Worm (Caenorhabditis elegans) whole organism, young adult: ENCODE measurements around the gene F07F6.7.

Experiments used
- B0035.1 ChIP-seq: sonication (generic microtip); optimal IDR thresholded peaks from 2 replicates; lab custom pipeline; 2016; ENCODE audit warnings: missing genetic modification characterization, mild to moderate bottlenecking, missing compliant biosample characterization, missing genotype, missing genetic modification reagents
- F23B12.7 ChIP-seq: sonication (generic microtip); optimal IDR thresholded peaks from 2 replicates; lab custom pipeline; 2017; ENCODE audit warnings: missing genetic modification characterization, mild to moderate bottlenecking, missing compliant biosample characterization, antibody characterized with exemption, moderate library complexity; ENCODE audit not compliant: insufficient read depth
- F39B2.1 ChIP-seq: fragments of 200-800 bp; sonication (Bioruptor generic); IDR thresholded peaks from 2 replicates; pipeline ENCODE4 v1.3.6; 2022; ENCODE audit warnings: missing genetic modification reagents, missing genetic modification characterization, missing compliant biosample characterization
- F57A8.1 ChIP-seq: fragments of 200-800 bp; sonication (Bioruptor generic); optimal IDR thresholded peaks from 2 replicates; lab custom pipeline; 2018; ENCODE audit warnings: mild to moderate bottlenecking, missing genetic modification characterization, moderate library complexity, missing compliant biosample characterization
- Y53G8AR.9 ChIP-seq: fragments of 200-800 bp; sonication (Bioruptor generic); conservative IDR thresholded peaks from 2 replicates; pipeline ENCODE4 v1.3.6; 2022; ENCODE audit warnings: missing genetic modification reagents, missing genetic modification characterization, missing compliant biosample characterization
- Y56A3A.18 ChIP-seq: fragments of 200-800 bp; sonication (Bioruptor generic); IDR thresholded peaks from 2 replicates; pipeline ENCODE4 v1.3.6; 2022; ENCODE audit warnings: missing genetic modification reagents, missing genetic modification characterization, missing compliant biosample characterization
- Y79H2A.3 ChIP-seq: fragments of 200-800 bp; sonication (Bioruptor generic); conservative IDR thresholded peaks from 2 replicates; pipeline ENCODE4 v1.3.6; 2022; ENCODE audit warnings: missing genetic modification reagents, missing genetic modification characterization, missing compliant biosample characterization
- ZK185.1 ChIP-seq: sonication (generic microtip); optimal IDR thresholded peaks from 2 replicates; lab custom pipeline; 2016; ENCODE audit warnings: mild to moderate bottlenecking, missing genetic modification characterization, missing compliant biosample characterization; ENCODE audit not compliant: poor library complexity, severe bottlenecking
- ama-1 ChIP-seq, 3 experiments: fragments of 150-350 bp in 1 of 3; sonication (generic microtip) in 2 of 3; optimal IDR thresholded peaks; 2 replicates each; lab custom pipeline; 2014 to 2018; ENCODE audit warnings: missing biosample characterization in 2 of 3, missing genetic modification characterization in 2 of 3, missing genetic modification reagents in 2 of 3
- aptf-2 ChIP-seq: fragments of 200-800 bp; sonication (Bioruptor generic); conservative IDR thresholded peaks from 2 replicates; pipeline ENCODE4 v1.3.6; 2022; ENCODE audit warnings: missing genetic modification reagents, missing genetic modification characterization, missing compliant biosample characterization
- athp-1 ChIP-seq: sonication (generic microtip); optimal IDR thresholded peaks from 2 replicates; lab custom pipeline; 2017; ENCODE audit warnings: mild to moderate bottlenecking, missing genetic modification characterization, missing compliant biosample characterization
- cebp-1 ChIP-seq, 2 experiments: fragments of 200-800 bp in 1 of 2; sonication (Bioruptor generic) in 1 of 2; sonication (generic microtip) in 1 of 2; IDR thresholded peaks in 1 of 2; optimal IDR thresholded peaks in 1 of 2; 2 replicates each; pipeline versions ENCODE4 v1.3.6 to Lab custom; 2017 to 2022; ENCODE audit warnings: missing compliant biosample characterization in 2 of 2, missing genetic modification characterization in 2 of 2, mild to moderate bottlenecking in 1 of 2, missing genetic modification reagents in 1 of 2, moderate library complexity in 1 of 2
- ceh-100 ChIP-seq: fragments of 200-800 bp; sonication (Bioruptor generic); IDR thresholded peaks from 2 replicates; pipeline ENCODE4 v1.3.6; 2022; ENCODE audit warnings: missing genetic modification reagents, missing genetic modification characterization, missing compliant biosample characterization
- ceh-58 ChIP-seq: fragments of 200-800 bp; sonication (Bioruptor generic); IDR thresholded peaks from 2 replicates; pipeline ENCODE4 v1.3.6; 2022; ENCODE audit warnings: missing genetic modification characterization, missing compliant biosample characterization
- ceh-79 ChIP-seq: sonication (generic microtip); optimal IDR thresholded peaks from 2 replicates; lab custom pipeline; 2017; ENCODE audit warnings: mild to moderate bottlenecking, missing genetic modification characterization, missing compliant biosample characterization
- ceh-91 ChIP-seq: fragments of 200-800 bp; sonication (Bioruptor generic); IDR thresholded peaks from 2 replicates; pipeline ENCODE4 v1.3.6; 2022; ENCODE audit warnings: missing genetic modification reagents, missing genetic modification characterization, missing compliant biosample characterization
- die-1 ChIP-seq: sonication (generic microtip); optimal IDR thresholded peaks from 2 replicates; lab custom pipeline; 2016; ENCODE audit warnings: missing genotype, mild to moderate bottlenecking, missing genetic modification characterization, missing compliant biosample characterization
- dpff-1 ChIP-seq: sonication (generic microtip); optimal IDR thresholded peaks from 2 replicates; lab custom pipeline; 2017; ENCODE audit warnings: mild to moderate bottlenecking, missing genetic modification characterization, missing compliant biosample characterization
- efl-1 ChIP-seq: fragments of 150-350 bp; optimal IDR thresholded peaks from 2 replicates; lab custom pipeline; 2014; ENCODE audit warnings: missing biosample characterization, missing genetic modification reagents, missing genetic modification characterization
- egl-18 ChIP-seq: fragments of 200-800 bp; sonication (Bioruptor generic); IDR thresholded peaks from 2 replicates; pipeline ENCODE4 v1.3.6; 2022; ENCODE audit warnings: missing genetic modification reagents, missing genetic modification characterization, missing compliant biosample characterization
- egrh-3 ChIP-seq: fragments of 200-800 bp; sonication (Bioruptor generic); IDR thresholded peaks from 2 replicates; pipeline ENCODE4 v1.3.6; 2022; ENCODE audit warnings: missing genetic modification reagents, missing genetic modification characterization, missing compliant biosample characterization
- ekl-4 ChIP-seq: fragments of 200-800 bp; sonication (Bioruptor generic); IDR thresholded peaks from 2 replicates; pipeline ENCODE4 v1.3.6; 2022; ENCODE audit warnings: missing genetic modification reagents, missing genetic modification characterization, missing compliant biosample characterization
- hmg-1.2 ChIP-seq: fragments of 200-800 bp; sonication (Bioruptor generic); IDR thresholded peaks from 2 replicates; pipeline ENCODE4 v1.3.6; 2022; ENCODE audit warnings: missing genetic modification reagents, missing genetic modification characterization, missing compliant biosample characterization
- hmg-20 ChIP-seq: fragments of 200-800 bp; sonication (Bioruptor generic); IDR thresholded peaks from 2 replicates; pipeline ENCODE4 v1.3.6; 2022; ENCODE audit warnings: missing genetic modification reagents, missing genetic modification characterization, missing compliant biosample characterization
- hrde-1 ChIP-seq: sonication (generic microtip); optimal IDR thresholded peaks from 2 replicates; lab custom pipeline; 2016; ENCODE audit warnings: missing genetic modification characterization, mild to moderate bottlenecking, missing compliant biosample characterization, moderate library complexity, missing genotype, missing genetic modification reagents, borderline replicate concordance
- hsf-1 ChIP-seq: fragments of 200-800 bp; sonication (Bioruptor generic); IDR thresholded peaks from 2 replicates; pipeline ENCODE4 v1.3.6; 2022; ENCODE audit warnings: missing genetic modification reagents, missing genetic modification characterization, missing compliant biosample characterization
- let-526 ChIP-seq: fragments of 200-800 bp; sonication (Bioruptor generic); IDR thresholded peaks from 2 replicates; pipeline ENCODE4 v1.3.6; 2022; ENCODE audit warnings: missing genetic modification reagents, missing genetic modification characterization, missing compliant biosample characterization
- let-607 ChIP-seq, 2 experiments: fragments of 200-800 bp in 1 of 2; sonication (Bioruptor generic) in 1 of 2; sonication (generic microtip) in 1 of 2; optimal IDR thresholded peaks; 2 replicates each; lab custom pipeline; 2016 to 2018; ENCODE audit warnings: mild to moderate bottlenecking in 2 of 2, missing compliant biosample characterization in 2 of 2, missing genetic modification characterization in 2 of 2, moderate library complexity in 2 of 2, missing genotype in 1 of 2
- lin-35 ChIP-seq, 3 experiments: fragments of 150-350 bp in 2 of 3; sonication (generic microtip) in 1 of 3; optimal IDR thresholded peaks; 2 replicates each; lab custom pipeline; 2014 to 2018; ENCODE audit warnings: missing biosample characterization in 3 of 3, missing genetic modification characterization in 3 of 3, missing genetic modification reagents in 3 of 3
- lin-40 ChIP-seq: sonication (generic microtip); optimal IDR thresholded peaks from 2 replicates; lab custom pipeline; 2016; ENCODE audit warnings: missing genetic modification characterization, mild to moderate bottlenecking, missing compliant biosample characterization, missing genotype, missing genetic modification reagents
- lin-54 ChIP-seq: fragments of 200-800 bp; sonication (Bioruptor generic); optimal IDR thresholded peaks from 2 replicates; lab custom pipeline; 2018; ENCODE audit warnings: mild to moderate bottlenecking, missing genetic modification characterization, missing compliant biosample characterization
- madf-10 ChIP-seq: sonication (generic microtip); optimal IDR thresholded peaks from 2 replicates; lab custom pipeline; 2016; ENCODE audit warnings: mild to moderate bottlenecking, missing genetic modification characterization, missing compliant biosample characterization
- madf-3 ChIP-seq: fragments of 200-800 bp; sonication (Bioruptor generic); IDR thresholded peaks from 2 replicates; pipeline ENCODE4 v1.3.6; 2022; ENCODE audit warnings: missing genetic modification reagents, missing genetic modification characterization, missing compliant biosample characterization
- mcd-1 ChIP-seq: fragments of 200-800 bp; sonication (Bioruptor generic); IDR thresholded peaks from 2 replicates; pipeline ENCODE4 v1.3.6; 2022; ENCODE audit warnings: missing genetic modification reagents, missing genetic modification characterization, missing compliant biosample characterization
- mxl-1 ChIP-seq: sonication (generic microtip); optimal IDR thresholded peaks from 2 replicates; lab custom pipeline; 2016; ENCODE audit warnings: missing genetic modification characterization, missing compliant biosample characterization
- nhr-179 ChIP-seq: sonication (generic microtip); optimal IDR thresholded peaks from 2 replicates; lab custom pipeline; 2016; ENCODE audit warnings: mild to moderate bottlenecking, missing genetic modification characterization, missing compliant biosample characterization
- nhr-80 ChIP-seq: sonication (generic microtip); optimal IDR thresholded peaks from 2 replicates; lab custom pipeline; 2016; ENCODE audit warnings: missing genetic modification characterization, missing compliant biosample characterization
- pbrm-1 ChIP-seq: fragments of 200-800 bp; sonication (Bioruptor generic); IDR thresholded peaks from 2 replicates; pipeline ENCODE4 v1.3.6; 2022; ENCODE audit warnings: missing genetic modification reagents, missing genetic modification characterization, missing compliant biosample characterization
- pha-4 ChIP-seq: fragments of 150-350 bp; sonication (generic microtip); optimal IDR thresholded peaks from 2 replicates; lab custom pipeline; 2014; ENCODE audit warnings: missing biosample characterization, missing genetic modification reagents, missing genetic modification characterization
- snpc-1.3 ChIP-seq: sonication (generic microtip); optimal IDR thresholded peaks from 2 replicates; lab custom pipeline; 2017; ENCODE audit warnings: missing genetic modification characterization, mild to moderate bottlenecking, missing compliant biosample characterization, antibody characterized with exemption, moderate library complexity, missing genotype, missing genetic modification reagents; ENCODE audit not compliant: insufficient read depth
- snpc-3.4 ChIP-seq: sonication (generic microtip); optimal IDR thresholded peaks from 2 replicates; lab custom pipeline; 2017; ENCODE audit warnings: missing genetic modification characterization, mild to moderate bottlenecking, missing compliant biosample characterization, antibody characterized with exemption, moderate library complexity, missing genotype, missing genetic modification reagents
- somi-1 ChIP-seq: fragments of 200-800 bp; sonication (Bioruptor generic); optimal IDR thresholded peaks from 2 replicates; lab custom pipeline; 2018; ENCODE audit warnings: mild to moderate bottlenecking, missing genetic modification characterization, missing compliant biosample characterization
- tbp1 ChIP-seq: fragments of 200-800 bp; sonication (Bioruptor generic); optimal IDR thresholded peaks from 2 replicates; lab custom pipeline; 2018; ENCODE audit warnings: mild to moderate bottlenecking, missing genetic modification characterization, missing compliant biosample characterization
- unc-130 ChIP-seq: sonication (generic microtip); optimal IDR thresholded peaks from 2 replicates; lab custom pipeline; 2016; ENCODE audit warnings: missing genetic modification reagents, missing genetic modification characterization, missing compliant biosample characterization
- ztf-18 ChIP-seq: sonication (generic microtip); optimal IDR thresholded peaks from 2 replicates; lab custom pipeline; 2016; ENCODE audit warnings: missing genotype, mild to moderate bottlenecking, missing genetic modification characterization, missing compliant biosample characterization
- ztf-28 ChIP-seq: fragments of 200-800 bp; sonication (Bioruptor generic); IDR thresholded peaks from 2 replicates; pipeline ENCODE4 v1.3.6; 2022; ENCODE audit warnings: missing genetic modification reagents, missing genetic modification characterization, missing compliant biosample characterization

Gene F07F6.7

DNA sequence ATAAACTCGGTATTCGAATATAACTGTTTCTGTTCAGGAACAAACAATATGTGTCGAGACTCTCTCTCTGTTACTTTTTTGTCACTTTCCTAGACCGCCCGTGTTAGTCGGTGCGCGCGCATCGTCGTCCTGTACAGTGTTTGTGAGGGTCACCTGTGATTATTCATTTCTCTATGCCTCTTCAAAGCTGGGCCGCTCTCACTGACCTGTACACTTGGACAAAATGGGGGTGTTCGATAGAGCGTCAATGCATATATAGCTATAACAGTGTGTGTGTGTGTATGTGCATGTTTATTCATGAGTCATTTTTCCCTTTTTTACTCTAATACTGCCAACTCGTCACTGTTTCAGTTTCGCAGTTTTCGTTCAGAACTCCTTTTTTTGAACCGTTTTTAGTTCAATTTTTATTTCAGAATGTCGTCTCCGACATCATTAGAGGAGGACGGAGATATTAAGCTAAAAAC lies 44.0 kb downstream of the F07F6.7 start, which contains the start of gene pkc-3 (continued):
- TF ChIP-seq Y56A3A.18 (GFP tag; lab: Robert Waterston, UW) (peak; percentile 84; the same call in 1 of the 2 replicates), pbrm-1 (peak; percentile 58), ceh-100 (peak; percentile 23; the same call in 1 of the 2 replicates), nhr-80 (tag; lab: Kevin White, UChicago) (peak; percentile 97), egl-18 (GFP tag; lab: Robert Waterston, UW) (0 out of 2 replicates have a peak, but pooled peaks have one; percentile 3), lin-54 (GFP tag; lab: Kevin White, UChicago) (peak; percentile 63), hmg-1.2 (GFP tag; lab: Robert Waterston, UW) (peak; percentile 59), F23B12.7 (no peak), egrh-3 (peak; percentile 35; the same call in 1 of the 2 replicates), athp-1 (peak; percentile 83), ama-1 (optimal IDR thresholded peaks at IDR 0.05; lab: Kevin White, UChicago) (peak; percentile 79), ama-1 (GFP tag; optimal IDR thresholded peaks at IDR 0.05; lab: Kevin White, UChicago) (no peak), Y53G8AR.9 (GFP tag; lab: Robert Waterston, UW) (peak; percentile 86), dpff-1 (peak; percentile 44), ceh-79 (tag; lab: Kevin White, UChicago) (no peak), let-607 (tag; optimal IDR thresholded peaks at IDR 0.05; lab: Kevin White, UChicago) (peak; percentile 50 to 78), nhr-179 (no peak), unc-130 (GFP tag; lab: Kevin White, UChicago) (peak; percentile 34), hmg-20 (0 out of 2 replicates have a peak, but pooled peaks have one; percentile 22), hrde-1 (tag; lab: Kevin White, UChicago) (peak; percentile 3), madf-10 (tag; lab: Kevin White, UChicago) (peak; percentile 38), lin-35 (GFP tag; optimal IDR thresholded peaks at IDR 0.05; lab: Kevin White, UChicago) (peak in 1 of 3 experiments; percentile 47), aptf-2 (GFP tag; lab: Robert Waterston, UW) (no peak), somi-1 (GFP tag; lab: Kevin White, UChicago) (no peak), Y79H2A.3 (GFP tag; lab: Robert Waterston, UW) (0 out of 2 replicates have a peak, but pooled peaks have one; percentile 33), efl-1 (GFP tag; lab: Kevin White, UChicago) (peak; percentile 63), tbp1 (peak; percentile 60), hsf-1 (peak; percentile 75), B0035.1 (tag; lab: Kevin White, UChicago) (peak; percentile 28), mxl-1 (no peak), cebp-1 (GFP tag; IDR thresholded peaks at IDR 0.05; lab: Robert Waterston, UW) (no peak), cebp-1 (tag; optimal IDR thresholded peaks at IDR 0.05; lab: Kevin White, UChicago) (peak; percentile 65), mcd-1 (GFP tag; lab: Robert Waterston, UW) (peak; percentile 47; the same call in 1 of the 2 replicates), ztf-28 (GFP tag; lab: Robert Waterston, UW) (no peak), ZK185.1 (peak; percentile 47), ceh-58 (GFP tag; lab: Robert Waterston, UW) (no peak), ceh-91 (GFP tag; lab: Robert Waterston, UW) (no peak), F57A8.1 (GFP tag; lab: Kevin White, UChicago) (no peak), die-1 (tag; lab: Kevin White, UChicago) (peak; percentile 55), let-526 (no peak), madf-3 (peak; percentile 72), pha-4 (tag; lab: Kevin White, UChicago) (peak; percentile 54), snpc-1.3 (tag; lab: Kevin White, UChicago) (peak; percentile 30), lin-40 (peak; percentile 62), ztf-18 (tag; lab: Kevin White, UChicago) (peak; percentile 83), F39B2.1 (GFP tag; lab: Robert Waterston, UW) (0 out of 2 replicates have a peak, but pooled peaks have one; percentile 54), ekl-4 (GFP tag; lab: Robert Waterston, UW) (peak; percentile 78), snpc-3.4 (tag; lab: Kevin White, UChicago) (peak; percentile 80)
